Fruit fly (Drosophila melanogaster): ENCODE measurements around the gene wntD.

wntD gene

DNA sequence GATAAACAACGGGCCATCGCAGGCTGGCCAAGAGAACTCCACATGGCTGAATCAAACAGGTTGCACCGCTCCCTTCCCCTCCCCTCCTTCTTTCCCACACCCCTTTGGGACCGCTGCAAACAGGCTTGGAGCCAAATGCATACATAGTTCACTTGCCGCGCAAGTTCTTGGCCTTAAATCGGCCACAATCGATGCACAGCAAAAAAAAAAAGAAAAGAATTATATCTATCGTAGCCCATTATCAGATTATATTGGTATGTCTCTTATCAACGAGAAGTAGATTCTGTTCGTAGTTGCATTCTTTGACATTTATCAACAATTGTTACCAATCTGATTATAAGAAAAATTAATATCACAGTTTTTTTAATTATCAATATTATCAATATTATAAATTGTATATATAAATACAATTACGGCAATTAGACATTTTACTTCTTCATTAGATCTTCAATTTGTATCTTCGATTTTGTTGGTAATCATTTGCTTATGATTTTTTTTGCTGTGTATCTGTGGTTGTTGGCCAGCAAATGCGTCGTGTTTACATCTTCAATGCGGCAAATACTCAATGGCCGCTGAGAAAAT, 12.4 kb upstream of the wntD start (continued):
- TF ChIP-seq CG10979 (tag; optimal IDR thresholded peaks at IDR 0.05) (peak; percentile 86), hbn (GFP tag; IDR thresholded peaks at IDR 0.05; ENCODE audit: partially characterized antibody) (no peak), CG2202 (tag; optimal IDR thresholded peaks at IDR 0.05) (peak; percentile 55), slp2 (GFP tag; optimal IDR thresholded peaks at IDR 0.05) (no peak), gt (GFP tag; IDR thresholded peaks at IDR 0.05) (no peak), CG1602 (GFP tag; optimal IDR thresholded peaks at IDR 0.05) (peak; percentile 30), ash1 (GFP tag; optimal IDR thresholded peaks at IDR 0.05) (no peak), chif (GFP tag; optimal IDR thresholded peaks at IDR 0.05) (no peak), E2f2 (GFP tag; IDR thresholded peaks at IDR 0.05) (no peak), Asciz (GFP tag; optimal IDR thresholded peaks at IDR 0.05) (peak; percentile 52), CG3163 (GFP tag; optimal IDR thresholded peaks at IDR 0.05) (no peak), jing (GFP tag; optimal IDR thresholded peaks at IDR 0.05) (no peak), fd96Cb (tag; optimal IDR thresholded peaks at IDR 0.05) (peak; percentile 65), CG32767 (GFP tag; IDR thresholded peaks at IDR 0.05) (peak; percentile 13; the same call in 1 of the 2 replicates), CG12391 (tag; optimal IDR thresholded peaks at IDR 0.05) (peak; percentile 66), CG9437 (GFP tag; optimal IDR thresholded peaks at IDR 0.05) (peak; percentile 48), luna (GFP tag; optimal IDR thresholded peaks at IDR 0.05) (no peak), Antp (GFP tag; optimal IDR thresholded peaks at IDR 0.05) (no peak), lilli (GFP tag; optimal IDR thresholded peaks at IDR 0.05) (no peak), CG10267 (tag; optimal IDR thresholded peaks at IDR 0.05) (peak; percentile 65), CG5953 (GFP tag; IDR thresholded peaks at IDR 0.05) (no peak), CG12769 (tag; optimal IDR thresholded peaks at IDR 0.05) (no peak), NFAT (GFP tag; IDR thresholded peaks at IDR 0.05) (no peak), CG9876 (GFP tag; optimal IDR thresholded peaks at IDR 0.05) (no peak), Rfx (GFP tag; IDR thresholded peaks at IDR 0.05) (no peak), CG15696 (tag; optimal IDR thresholded peaks at IDR 0.05) (no peak), CG11504 (tag; optimal IDR thresholded peaks at IDR 0.05) (peak; percentile 75), CG10321 (GFP tag; IDR thresholded peaks at IDR 0.05) (no peak), CG1647 (GFP tag; optimal IDR thresholded peaks at IDR 0.05) (no peak), Usf (GFP tag; optimal IDR thresholded peaks at IDR 0.05) (no peak), br (optimal IDR thresholded peaks at IDR 0.05) (no peak), Bgb (GFP tag; IDR thresholded peaks at IDR 0.05; ENCODE audit: partially characterized antibody) (no peak), CG4360 (GFP tag; IDR thresholded peaks at IDR 0.05) (no peak), schlank (tag; optimal IDR thresholded peaks at IDR 0.05) (no peak), Dip2 (GFP tag; IDR thresholded peaks at IDR 0.05) (no peak), pum (GFP tag; optimal IDR thresholded peaks at IDR 0.05) (no peak), D (optimal IDR thresholded peaks at IDR 0.05) (no peak), D (GFP tag; optimal IDR thresholded peaks at IDR 0.05) (peak; percentile 59), dmrt99B (tag; optimal IDR thresholded peaks at IDR 0.05) (peak; percentile 68), PHDP (tag; optimal IDR thresholded peaks at IDR 0.05) (peak; percentile 64), p53 (GFP tag; optimal IDR thresholded peaks at IDR 0.05) (no peak), Hmx (GFP tag; optimal IDR thresholded peaks at IDR 0.05) (no peak), CG5245 (GFP tag; optimal IDR thresholded peaks at IDR 0.05) (peak; percentile 9), CG6765 (GFP tag; optimal IDR thresholded peaks at IDR 0.05) (no peak), Ravus (GFP tag; IDR thresholded peaks at IDR 0.05) (no peak), CG4328 (GFP tag; optimal IDR thresholded peaks at IDR 0.05) (no peak), unc-4 (GFP tag; IDR thresholded peaks at IDR 0.05; ENCODE audit: partially characterized antibody) (no peak), CG12219 (GFP tag; optimal IDR thresholded peaks at IDR 0.05) (no peak), B-H2 (GFP tag; optimal IDR thresholded peaks at IDR 0.05) (no peak), HLH3B (GFP tag; IDR thresholded peaks at IDR 0.05) (no peak), CG13296 (GFP tag; optimal IDR thresholded peaks at IDR 0.05) (no peak), CG12104 (GFP tag; optimal IDR thresholded peaks at IDR 0.05) (no peak)
